Worm (Caenorhabditis elegans) whole organism, L4 larva: ENCODE data around the gene C18D11.3.
A peak's percentile ranks its signal among the peaks of the same experiment; 100 is the strongest.

Experiments used
- egl-27 ChIP-seq: sonication (generic microtip); optimal IDR thresholded peaks from 3 replicates; lab custom pipeline; 2017; ENCODE audit warnings: missing biosample characterization, missing genetic modification reagents, missing genetic modification characterization
- hlh-30 ChIP-seq: sonication (generic microtip); optimal IDR thresholded peaks from 2 replicates; lab custom pipeline; 2017; ENCODE audit warnings: antibody characterized with exemption, mild to moderate bottlenecking, missing genetic modification characterization, missing compliant biosample characterization; ENCODE audit not compliant: insufficient read depth
- nhr-48 ChIP-seq: sonication (generic microtip); optimal IDR thresholded peaks from 2 replicates; lab custom pipeline; 2016; ENCODE audit warnings: mild to moderate bottlenecking, missing genetic modification characterization, missing compliant biosample characterization
- saeg-2 ChIP-seq: fragments of 200-800 bp; sonication (Bioruptor generic); IDR thresholded peaks from 2 replicates; pipeline ENCODE4 v1.3.6; 2022; ENCODE audit warnings: missing genetic modification reagents, missing genetic modification characterization, missing compliant biosample characterization
- ztf-11 ChIP-seq: fragments of 150-350 bp; optimal IDR thresholded peaks from 2 replicates; lab custom pipeline; 2014; ENCODE audit warnings: missing biosample characterization, missing genetic modification characterization

DNA sequence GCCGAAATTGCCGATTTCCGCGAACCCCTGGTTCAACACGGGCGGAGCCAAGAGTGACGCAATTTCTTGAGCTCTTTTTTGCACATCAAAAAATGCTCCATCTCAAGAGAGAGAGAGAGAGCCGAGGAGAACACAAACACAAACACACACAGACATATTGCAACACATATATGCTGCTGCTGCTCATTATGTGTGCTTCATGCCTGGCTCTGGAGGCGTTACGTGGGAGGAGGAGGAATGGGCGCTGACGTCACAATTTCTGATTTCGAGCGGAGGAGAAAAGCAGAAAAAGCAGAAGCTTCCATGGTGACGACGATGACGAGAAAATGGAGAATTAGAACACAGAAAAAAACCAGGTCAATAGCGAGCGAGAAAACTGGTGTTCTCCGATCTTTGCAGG is 12.8 kb downstream of the C18D11.3 start:
- TF ChIP-seq saeg-2 (no peak), ztf-11 (no peak), hlh-30 (peak; percentile 9), nhr-48 (tag; lab: Kevin White, UChicago) (no peak), egl-27 (tag; lab: Kevin White, UChicago) (no peak)
